Fruit fly (Drosophila melanogaster): ENCODE measurements around the gene Secp43.
A peak's percentile ranks its signal among the peaks of the same experiment; 100 is the strongest.

The Secp43 gene

dm6 chr2L:4454009-4454689 lies at the start of gene Secp43, which contains the start of gene ND-B8:
Secp43 (minus strand) TSS chr2L:4454453.
ND-B8 (plus strand) TSS chr2L:4454626.
- TF ChIP-seq CG17801 (GFP tag; optimal IDR thresholded peaks at IDR 0.05; ENCODE audit: partially characterized antibody) = no peak

dm6 chr2L:4477978-4478377 lies 23.7 kb upstream of the Secp43 start:
- no peak for TF ChIP-seq CG17801 (GFP tag; optimal IDR thresholded peaks at IDR 0.05; ENCODE audit: partially characterized antibody)

dm6 chr2L:4476672-4477273 lies 22.5 kb upstream of the Secp43 start, which contains the start of gene ine:
ine (minus strand) TSS chr2L:4477022.
- TF ChIP-seq CG17801 (GFP tag; optimal IDR thresholded peaks at IDR 0.05; ENCODE audit: partially characterized antibody) = no peak

DNA sequence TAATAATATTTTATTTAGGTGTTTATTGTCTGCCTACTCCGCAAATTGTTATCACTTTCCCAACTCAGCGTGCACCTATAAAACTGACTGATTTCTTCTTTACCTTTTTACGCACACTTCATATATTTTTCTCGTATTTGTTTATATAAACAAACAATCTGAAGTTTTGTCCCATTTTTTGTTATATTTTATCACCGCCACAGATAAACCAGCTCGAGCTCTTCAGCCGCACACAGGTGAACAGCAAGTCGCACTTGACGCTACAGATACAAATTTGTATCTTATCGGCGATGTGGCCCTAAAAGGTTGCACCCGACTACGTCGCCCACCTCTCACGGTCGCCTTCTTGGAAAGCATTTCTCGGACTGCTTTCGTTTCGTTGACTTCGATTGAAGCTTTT lies 21.2 kb upstream of the Secp43 start:
- no peak for TF ChIP-seq CG17801 (GFP tag; optimal IDR thresholded peaks at IDR 0.05; ENCODE audit: partially characterized antibody)

DNA sequence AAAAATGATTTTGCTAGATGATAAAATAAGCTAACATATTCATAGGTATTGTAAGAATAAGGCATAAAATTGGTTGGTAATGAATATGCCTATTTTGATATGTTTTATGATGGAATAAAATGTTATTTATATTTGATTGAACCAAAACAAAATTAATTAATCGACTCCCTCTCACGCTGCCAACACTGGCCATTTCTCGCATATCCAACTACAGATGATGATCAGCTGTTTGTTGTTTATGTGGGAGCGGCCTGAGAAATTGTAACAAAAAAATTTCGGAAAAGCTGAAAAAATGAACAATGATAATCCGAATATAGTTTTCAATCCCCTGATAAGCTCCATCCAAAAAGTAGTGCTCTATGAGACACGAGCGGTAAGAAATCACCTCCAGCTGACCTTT lies 10.7 kb upstream of the Secp43 start, which contains the start of gene FIG4:
FIG4 (plus strand) TSS at position 229 of the 400 bp plus-strand sequence.
- peak; percentile 12 for TF ChIP-seq CG17801 (GFP tag; optimal IDR thresholded peaks at IDR 0.05; ENCODE audit: partially characterized antibody)

DNA sequence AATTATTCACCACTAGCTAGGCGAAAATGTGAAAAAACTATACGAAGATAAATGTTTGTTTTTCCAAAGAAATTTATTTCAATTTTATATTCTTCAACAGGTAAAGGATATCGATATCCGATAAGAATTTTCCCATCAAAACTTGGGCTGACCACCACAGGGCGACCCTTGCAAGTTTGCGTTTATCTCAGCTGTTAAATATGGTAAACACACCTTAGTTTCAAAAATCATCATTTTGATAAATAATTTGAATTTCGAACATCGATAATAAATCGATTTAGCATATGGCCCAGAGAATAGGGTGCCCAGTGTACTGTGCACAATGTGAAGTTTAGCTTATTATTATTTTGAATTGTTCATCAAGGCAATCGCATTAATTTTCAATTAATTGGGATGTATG lies 9.1 kb upstream of the Secp43 start, which contains the start of the genes CG15443 and Paris:
CG15443 (minus strand) TSS at position 125 of the 400 bp plus-strand sequence.
Paris (plus strand) TSS at position 289 of the 400 bp plus-strand sequence.
- no peak for TF ChIP-seq CG17801 (GFP tag; optimal IDR thresholded peaks at IDR 0.05; ENCODE audit: partially characterized antibody)

- TF ChIP-seq CG17801 (GFP tag; optimal IDR thresholded peaks at IDR 0.05; ENCODE audit: partially characterized antibody) = no peak
Measured at dm6 chr2L:4459543-4459942, 5.3 kb upstream of the Secp43 start, which contains the start of the genes mRpL27 and CG15435. mRpL27 (minus strand) TSS chr2L:4459638. CG15435 (plus strand) TSS chr2L:4459729.

- peak; percentile 61 for TF ChIP-seq CG17801 (GFP tag; optimal IDR thresholded peaks at IDR 0.05; ENCODE audit: partially characterized antibody)
Measured at dm6 chr2L:4458119-4459056, 4.1 kb upstream of the Secp43 start, which contains the start of gene RpL27A. RpL27A (minus strand) TSS chr2L:4458364.

DNA sequence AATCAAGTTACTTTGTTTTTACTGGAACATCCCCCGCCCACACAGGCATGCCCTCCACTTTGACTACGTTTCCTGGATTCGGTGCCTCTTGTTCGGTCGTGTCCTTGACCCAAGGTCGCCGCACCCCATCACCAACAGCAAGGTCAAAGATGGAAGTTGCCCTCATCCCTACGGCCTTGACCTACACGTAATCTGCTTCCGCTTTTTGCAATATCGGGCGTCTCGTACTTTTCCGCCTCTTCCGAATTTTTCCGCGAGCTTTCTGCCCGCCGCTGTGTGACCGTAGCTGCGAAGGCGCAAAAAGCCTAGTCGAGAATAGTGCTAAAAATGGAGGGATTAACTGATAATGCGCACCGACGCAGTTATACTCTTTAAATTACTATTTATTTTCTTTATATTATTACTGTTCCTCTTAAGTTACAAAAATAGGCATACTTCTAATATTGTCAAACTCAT lies 2.3 kb upstream of the Secp43 start, which contains the start of gene Gs1l:
Gs1l (minus strand) TSS at position 269 of the 456 bp plus-strand sequence.
- TF ChIP-seq CG17801 (GFP tag; optimal IDR thresholded peaks at IDR 0.05; ENCODE audit: partially characterized antibody) = peak; percentile 26

- no peak for TF ChIP-seq CG17801 (GFP tag; optimal IDR thresholded peaks at IDR 0.05; ENCODE audit: partially characterized antibody)
Measured at dm6 chr2L:4452798-4453197, 1.5 kb downstream of the Secp43 start, which contains the start of gene CG15439. CG15439 (minus strand) TSS chr2L:4453038.

- TF ChIP-seq CG17801 (GFP tag; optimal IDR thresholded peaks at IDR 0.05; ENCODE audit: partially characterized antibody) = peak; percentile 89
Measured at dm6 chr2L:4448582-4449016, 5.7 kb downstream of the Secp43 start, which contains the start of gene MFS18. MFS18 (minus strand) TSS chr2L:4448635.

DNA sequence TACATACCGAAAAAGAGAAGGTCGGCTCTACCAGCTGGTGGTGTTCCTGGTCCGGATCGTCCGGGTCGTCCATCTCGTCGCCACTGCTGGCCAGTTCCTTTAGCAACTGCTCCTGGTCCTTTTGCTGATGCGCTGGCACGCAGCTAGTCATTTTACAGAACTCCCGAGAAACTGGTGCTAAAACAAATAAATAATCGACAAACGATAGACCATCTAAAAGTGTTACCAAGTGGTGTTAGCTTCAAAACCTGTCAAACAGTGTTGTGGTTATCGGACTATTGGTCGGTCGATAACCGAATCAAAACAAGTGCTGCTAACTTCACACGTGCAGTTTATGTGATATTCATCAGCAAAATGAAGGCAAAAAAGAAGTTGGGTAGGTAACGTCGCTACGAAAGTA lies 9.8 kb downstream of the Secp43 start, which contains the start of the genes morgue and Elp3:
morgue (minus strand) TSS at position 224 of the 400 bp plus-strand sequence.
Elp3 (plus strand) TSS at position 276 of the 400 bp plus-strand sequence.
- TF ChIP-seq CG17801 (GFP tag; optimal IDR thresholded peaks at IDR 0.05; ENCODE audit: partially characterized antibody) = peak; percentile 3

dm6 chr2L:4442010-4442587 lies 12.2 kb downstream of the Secp43 start, which contains the start of the genes Sfp24F and CG15432:
Sfp24F (minus strand) TSS chr2L:4442060.
CG15432 (plus strand) TSS chr2L:4442320.
- peak; percentile 14 for TF ChIP-seq CG17801 (GFP tag; optimal IDR thresholded peaks at IDR 0.05; ENCODE audit: partially characterized antibody)
